Worm (Caenorhabditis elegans) whole organism, young adult: ENCODE results near the gene W09D6.4.

ENCODE experiments used
- B0035.1 ChIP-seq: sonication (generic microtip); optimal IDR thresholded peaks from 2 replicates; lab custom pipeline; 2016; ENCODE audit warnings: missing genetic modification characterization, mild to moderate bottlenecking, missing compliant biosample characterization, missing genotype, missing genetic modification reagents
- B0336.3 ChIP-seq: fragments of 200-800 bp; sonication (Bioruptor generic); IDR thresholded peaks from 2 replicates; pipeline ENCODE4 v1.3.6; 2022; ENCODE audit warnings: missing genetic modification characterization, missing compliant biosample characterization
- C06A6.2 ChIP-seq: fragments of 200-800 bp; sonication (Bioruptor generic); conservative IDR thresholded peaks from 2 replicates; pipeline ENCODE4 v1.3.6; 2022; ENCODE audit warnings: missing genetic modification characterization, missing compliant biosample characterization
- C17E4.6 ChIP-seq: fragments of 200-800 bp; sonication (Bioruptor generic); IDR thresholded peaks from 2 replicates; pipeline ENCODE4 v1.3.6; 2022; ENCODE audit warnings: missing genetic modification reagents, missing genetic modification characterization, missing compliant biosample characterization
- D2030.7 ChIP-seq: fragments of 200-800 bp; sonication (Bioruptor generic); IDR thresholded peaks from 2 replicates; pipeline ENCODE4 v1.3.6; 2022; ENCODE audit warnings: missing genetic modification reagents, missing genetic modification characterization, missing compliant biosample characterization
- F37B4.10 ChIP-seq: fragments of 200-800 bp; sonication (Bioruptor generic); IDR thresholded peaks from 2 replicates; pipeline ENCODE4 v1.3.6; 2022; ENCODE audit warnings: missing genetic modification characterization, missing compliant biosample characterization
- T07F8.4 ChIP-seq: sonication (generic microtip); optimal IDR thresholded peaks from 2 replicates; lab custom pipeline; 2016; ENCODE audit warnings: mild to moderate bottlenecking, missing genetic modification characterization, moderate library complexity, missing compliant biosample characterization
- T26A5.8 ChIP-seq: sonication (generic microtip); optimal IDR thresholded peaks from 2 replicates; lab custom pipeline; 2016; ENCODE audit warnings: missing genetic modification characterization, missing compliant biosample characterization
- Y53F4B.3 ChIP-seq: fragments of 200-800 bp; sonication (Bioruptor generic); IDR thresholded peaks from 2 replicates; pipeline ENCODE4 v1.3.6; 2022; ENCODE audit warnings: missing genetic modification reagents, missing genetic modification characterization, missing compliant biosample characterization
- Y53G8AR.9 ChIP-seq: fragments of 200-800 bp; sonication (Bioruptor generic); conservative IDR thresholded peaks from 2 replicates; pipeline ENCODE4 v1.3.6; 2022; ENCODE audit warnings: missing genetic modification reagents, missing genetic modification characterization, missing compliant biosample characterization
- Y67H2A.10 ChIP-seq: fragments of 200-800 bp; sonication (Bioruptor generic); conservative IDR thresholded peaks from 2 replicates; pipeline ENCODE4 v1.3.6; 2022; ENCODE audit warnings: missing genetic modification reagents, missing genetic modification characterization, missing compliant biosample characterization
- Y79H2A.3 ChIP-seq: fragments of 200-800 bp; sonication (Bioruptor generic); conservative IDR thresholded peaks from 2 replicates; pipeline ENCODE4 v1.3.6; 2022; ENCODE audit warnings: missing genetic modification reagents, missing genetic modification characterization, missing compliant biosample characterization
- akir-1 ChIP-seq: fragments of 200-800 bp; sonication (Bioruptor generic); optimal IDR thresholded peaks from 2 replicates; lab custom pipeline; 2018; ENCODE audit warnings: mild to moderate bottlenecking, missing genetic modification characterization, moderate library complexity, missing compliant biosample characterization
- ama-1 ChIP-seq, 3 experiments: fragments of 150-350 bp in 1 of 3; sonication (generic microtip) in 2 of 3; optimal IDR thresholded peaks; 2 replicates each; lab custom pipeline; 2014 to 2018; ENCODE audit warnings: missing biosample characterization in 2 of 3, missing genetic modification characterization in 2 of 3, missing genetic modification reagents in 2 of 3
- aptf-2 ChIP-seq: fragments of 200-800 bp; sonication (Bioruptor generic); conservative IDR thresholded peaks from 2 replicates; pipeline ENCODE4 v1.3.6; 2022; ENCODE audit warnings: missing genetic modification reagents, missing genetic modification characterization, missing compliant biosample characterization
- aptf-3 ChIP-seq: fragments of 200-800 bp; sonication (Bioruptor generic); IDR thresholded peaks from 2 replicates; pipeline ENCODE4 v1.3.6; 2022; ENCODE audit warnings: missing genetic modification characterization, missing compliant biosample characterization
- attf-5 ChIP-seq: fragments of 200-800 bp; sonication (Bioruptor generic); optimal IDR thresholded peaks from 2 replicates; lab custom pipeline; 2018; ENCODE audit warnings: mild to moderate bottlenecking, missing genetic modification characterization, missing compliant biosample characterization
- bed-1 ChIP-seq: fragments of 200-800 bp; sonication (Bioruptor generic); IDR thresholded peaks from 2 replicates; pipeline ENCODE4 v1.3.6; 2022; ENCODE audit warnings: missing genetic modification reagents, missing genetic modification characterization, missing compliant biosample characterization
- cebp-1 ChIP-seq, 2 experiments: fragments of 200-800 bp in 1 of 2; sonication (Bioruptor generic) in 1 of 2; sonication (generic microtip) in 1 of 2; IDR thresholded peaks in 1 of 2; optimal IDR thresholded peaks in 1 of 2; 2 replicates each; pipeline versions ENCODE4 v1.3.6 to Lab custom; 2017 to 2022; ENCODE audit warnings: missing compliant biosample characterization in 2 of 2, missing genetic modification characterization in 2 of 2, mild to moderate bottlenecking in 1 of 2, missing genetic modification reagents in 1 of 2, moderate library complexity in 1 of 2
- ceh-100 ChIP-seq: fragments of 200-800 bp; sonication (Bioruptor generic); IDR thresholded peaks from 2 replicates; pipeline ENCODE4 v1.3.6; 2022; ENCODE audit warnings: missing genetic modification reagents, missing genetic modification characterization, missing compliant biosample characterization
- chd-7 ChIP-seq: sonication (generic microtip); optimal IDR thresholded peaks from 2 replicates; lab custom pipeline; 2016; ENCODE audit warnings: mild to moderate bottlenecking, missing genetic modification characterization, moderate library complexity, missing compliant biosample characterization
- egl-44 ChIP-seq: fragments of 200-800 bp; sonication (Bioruptor generic); IDR thresholded peaks from 2 replicates; pipeline ENCODE4 v1.3.6; 2022; ENCODE audit warnings: missing genetic modification reagents, missing genetic modification characterization, missing compliant biosample characterization
- ekl-4 ChIP-seq: fragments of 200-800 bp; sonication (Bioruptor generic); IDR thresholded peaks from 2 replicates; pipeline ENCODE4 v1.3.6; 2022; ENCODE audit warnings: missing genetic modification reagents, missing genetic modification characterization, missing compliant biosample characterization
- fkh-3 ChIP-seq: sonication (generic microtip); optimal IDR thresholded peaks from 2 replicates; lab custom pipeline; 2016; ENCODE audit warnings: mild to moderate bottlenecking, missing genetic modification characterization, missing compliant biosample characterization
- gei-17 ChIP-seq: fragments of 200-800 bp; sonication (Bioruptor generic); optimal IDR thresholded peaks from 2 replicates; lab custom pipeline; 2018; ENCODE audit warnings: mild to moderate bottlenecking, missing genetic modification characterization, missing compliant biosample characterization
- hmg-1.2 ChIP-seq: fragments of 200-800 bp; sonication (Bioruptor generic); IDR thresholded peaks from 2 replicates; pipeline ENCODE4 v1.3.6; 2022; ENCODE audit warnings: missing genetic modification reagents, missing genetic modification characterization, missing compliant biosample characterization
- lin-26 ChIP-seq: fragments of 200-800 bp; sonication (Bioruptor generic); IDR thresholded peaks from 2 replicates; pipeline ENCODE4 v1.3.6; 2022; ENCODE audit warnings: missing genetic modification reagents, missing genetic modification characterization, missing compliant biosample characterization
- lin-40 ChIP-seq: sonication (generic microtip); optimal IDR thresholded peaks from 2 replicates; lab custom pipeline; 2016; ENCODE audit warnings: missing genetic modification characterization, mild to moderate bottlenecking, missing compliant biosample characterization, missing genotype, missing genetic modification reagents
- lir-1 ChIP-seq: fragments of 200-800 bp; sonication (Bioruptor generic); conservative IDR thresholded peaks from 2 replicates; pipeline ENCODE4 v1.3.6; 2022; ENCODE audit warnings: missing genetic modification reagents, missing genetic modification characterization, missing compliant biosample characterization
- madf-6 ChIP-seq: fragments of 200-800 bp; sonication (Bioruptor generic); IDR thresholded peaks from 2 replicates; pipeline ENCODE4 v1.3.6; 2022; ENCODE audit warnings: missing genetic modification reagents, missing genetic modification characterization, missing compliant biosample characterization
- madf-8 ChIP-seq: fragments of 200-800 bp; sonication (Bioruptor generic); conservative IDR thresholded peaks from 2 replicates; pipeline ENCODE4 v1.3.6; 2022; ENCODE audit warnings: missing genetic modification reagents, missing genetic modification characterization, missing compliant biosample characterization
- mes-4 ChIP-seq: sonication (generic microtip); optimal IDR thresholded peaks from 2 replicates; lab custom pipeline; 2016; ENCODE audit warnings: missing genotype, missing genetic modification characterization, missing compliant biosample characterization
- nhr-120 ChIP-seq: fragments of 200-800 bp; sonication (Bioruptor generic); IDR thresholded peaks from 2 replicates; pipeline ENCODE4 v1.3.6; 2022; ENCODE audit warnings: missing genetic modification characterization, missing compliant biosample characterization
- nhr-27 ChIP-seq: fragments of 200-800 bp; sonication (Bioruptor generic); optimal IDR thresholded peaks from 2 replicates; lab custom pipeline; 2018; ENCODE audit warnings: mild to moderate bottlenecking, missing genetic modification characterization, moderate library complexity, missing compliant biosample characterization
- pbrm-1 ChIP-seq: fragments of 200-800 bp; sonication (Bioruptor generic); IDR thresholded peaks from 2 replicates; pipeline ENCODE4 v1.3.6; 2022; ENCODE audit warnings: missing genetic modification reagents, missing genetic modification characterization, missing compliant biosample characterization
- rec-8 ChIP-seq, 2 experiments: sonication (generic microtip); optimal IDR thresholded peaks; 2 replicates each; lab custom pipeline; 2016; ENCODE audit warnings: mild to moderate bottlenecking in 2 of 2, missing genetic modification characterization in 2 of 2, missing genetic modification reagents in 2 of 2, missing genotype in 2 of 2, missing biosample characterization in 1 of 2, missing compliant biosample characterization in 1 of 2, moderate library complexity in 1 of 2
- repo-1 ChIP-seq: sonication (generic microtip); optimal IDR thresholded peaks from 2 replicates; lab custom pipeline; 2017; ENCODE audit warnings: mild to moderate bottlenecking, missing genetic modification characterization, missing compliant biosample characterization
- sdz-38 ChIP-seq: sonication (generic microtip); optimal IDR thresholded peaks from 2 replicates; lab custom pipeline; 2016; ENCODE audit warnings: missing genotype, missing genetic modification characterization, missing compliant biosample characterization
- sea-2 ChIP-seq: fragments of 200-800 bp; sonication (Bioruptor generic); IDR thresholded peaks from 2 replicates; pipeline ENCODE4 v1.3.6; 2022; ENCODE audit warnings: missing genetic modification characterization, missing compliant biosample characterization
- snpc-3.4 ChIP-seq: sonication (generic microtip); optimal IDR thresholded peaks from 2 replicates; lab custom pipeline; 2017; ENCODE audit warnings: missing genetic modification characterization, mild to moderate bottlenecking, missing compliant biosample characterization, antibody characterized with exemption, moderate library complexity, missing genotype, missing genetic modification reagents
- snpc-4 ChIP-seq, 5 experiments: fragments of 150-350 bp in 1 of 5; sonication (generic microtip) in 4 of 5; optimal IDR thresholded peaks; 2 replicates each; lab custom pipeline; 2014 to 2018; ENCODE audit warnings: missing genetic modification characterization in 5 of 5, missing biosample characterization in 3 of 5, antibody characterized with exemption in 2 of 5, mild to moderate bottlenecking in 2 of 5, missing compliant biosample characterization in 2 of 5, missing genotype in 2 of 5, moderate library complexity in 2 of 5, missing genetic modification reagents in 1 of 5
- somi-1 ChIP-seq: fragments of 200-800 bp; sonication (Bioruptor generic); optimal IDR thresholded peaks from 2 replicates; lab custom pipeline; 2018; ENCODE audit warnings: mild to moderate bottlenecking, missing genetic modification characterization, missing compliant biosample characterization
- xnd-1 ChIP-seq: sonication (generic microtip); optimal IDR thresholded peaks from 2 replicates; lab custom pipeline; 2016; ENCODE audit warnings: missing genotype, missing genetic modification reagents, missing genetic modification characterization, missing compliant biosample characterization
- zfh-2 ChIP-seq: fragments of 200-800 bp; sonication (Bioruptor generic); conservative IDR thresholded peaks from 2 replicates; pipeline ENCODE4 v1.3.6; 2022; ENCODE audit warnings: missing genetic modification reagents, missing genetic modification characterization, missing compliant biosample characterization
- ztf-22 ChIP-seq: fragments of 200-800 bp; sonication (Bioruptor generic); optimal IDR thresholded peaks from 2 replicates; lab custom pipeline; 2018; ENCODE audit warnings: mild to moderate bottlenecking, missing genetic modification characterization, moderate library complexity, missing compliant biosample characterization
- ztf-3 ChIP-seq: fragments of 200-800 bp; sonication (Bioruptor generic); optimal IDR thresholded peaks from 2 replicates; lab custom pipeline; 2018; ENCODE audit warnings: mild to moderate bottlenecking, missing genetic modification characterization, missing compliant biosample characterization

The W09D6.4 gene

ce11 chrIII:11090870-11091386 is 11.4 kb downstream of the W09D6.4 start:
- TF ChIP-seq hmg-1.2 (GFP tag; lab: Robert Waterston, UW) (peak; percentile 92), repo-1 (tag; lab: Kevin White, UChicago) (peak; percentile 60), snpc-4 (GFP tag; optimal IDR thresholded peaks at IDR 0.05; lab: Kevin White, UChicago) (peak; percentile 95), snpc-4 (tag; optimal IDR thresholded peaks at IDR 0.05; lab: Kevin White, UChicago) (peak; percentile 93 to 99 (median 96)), madf-6 (GFP tag; lab: Robert Waterston, UW) (peak; percentile 84), ztf-22 (GFP tag; lab: Kevin White, UChicago) (peak; percentile 30), ama-1 (optimal IDR thresholded peaks at IDR 0.05; lab: Kevin White, UChicago) (peak; percentile 88), ama-1 (GFP tag; optimal IDR thresholded peaks at IDR 0.05; lab: Kevin White, UChicago) (no peak), lir-1 (GFP tag; lab: Robert Waterston, UW) (peak; percentile 38; the same call in 1 of the 2 replicates), lin-40 (no peak), aptf-2 (GFP tag; lab: Robert Waterston, UW) (peak; percentile 55; the same call in 1 of the 2 replicates), cebp-1 (GFP tag; IDR thresholded peaks at IDR 0.05; lab: Robert Waterston, UW) (no peak), cebp-1 (tag; optimal IDR thresholded peaks at IDR 0.05; lab: Kevin White, UChicago) (peak; percentile 47), nhr-120 (GFP tag; lab: Robert Waterston, UW) (no peak), Y79H2A.3 (GFP tag; lab: Robert Waterston, UW) (no peak), ceh-100 (GFP tag; lab: Robert Waterston, UW) (peak; percentile 89), B0035.1 (tag; lab: Kevin White, UChicago) (no peak), gei-17 (no peak), rec-8 (tag; optimal IDR thresholded peaks at IDR 0.05; lab: Kevin White, UChicago) (peak; percentile 11 to 65), fkh-3 (tag; lab: Kevin White, UChicago) (peak; percentile 53), akir-1 (GFP tag; lab: Kevin White, UChicago) (no peak), egl-44 (GFP tag; lab: Robert Waterston, UW) (peak; percentile 66; the same call in 1 of the 2 replicates), bed-1 (0 out of 2 replicates have a peak, but pooled peaks have one; percentile 73), sea-2 (GFP tag; lab: Robert Waterston, UW) (no peak), C17E4.6 (GFP tag; lab: Robert Waterston, UW) (0 out of 2 replicates have a peak, but pooled peaks have one; percentile 6), T26A5.8 (tag; lab: Kevin White, UChicago) (peak; percentile 77), mes-4 (tag; lab: Kevin White, UChicago) (peak; percentile 73), Y53G8AR.9 (peak; percentile 86; the same call in 1 of the 2 replicates), lin-26 (GFP tag; lab: Robert Waterston, UW) (peak; percentile 85), B0336.3 (GFP tag; lab: Robert Waterston, UW) (peak; percentile 75), aptf-3 (GFP tag; lab: Robert Waterston, UW) (0 out of 2 replicates have a peak, but pooled peaks have one; percentile 92), nhr-27 (peak; percentile 64), Y67H2A.10 (GFP tag; lab: Robert Waterston, UW) (no peak), somi-1 (no peak), ekl-4 (GFP tag; lab: Robert Waterston, UW) (peak; percentile 80), C06A6.2 (GFP tag; lab: Robert Waterston, UW) (no peak), snpc-3.4 (tag; lab: Kevin White, UChicago) (peak; percentile 97), zfh-2 (peak; percentile 81), Y53F4B.3 (GFP tag; lab: Robert Waterston, UW) (no peak), pbrm-1 (GFP tag; lab: Robert Waterston, UW) (peak; percentile 97), F37B4.10 (0 out of 2 replicates have a peak, but pooled peaks have one; percentile 7), T07F8.4 (tag; lab: Kevin White, UChicago) (no peak), madf-8 (GFP tag; lab: Robert Waterston, UW) (peak; percentile 37), attf-5 (no peak), D2030.7 (GFP tag; lab: Robert Waterston, UW) (peak; percentile 95), ztf-3 (no peak), xnd-1 (tag; lab: Kevin White, UChicago) (peak; percentile 55), chd-7 (tag; lab: Kevin White, UChicago) (peak; percentile 81), sdz-38 (tag; lab: Kevin White, UChicago) (no peak)
